Worm (Caenorhabditis elegans) whole organism, late embryonic: ENCODE results near the gene F12A10.8.

Source experiments
- C38D4.7 ChIP-seq: fragments of 200-800 bp; sonication (Bioruptor generic); optimal IDR thresholded peaks from 2 replicates; lab custom pipeline; 2018; ENCODE audit warnings: mild to moderate bottlenecking, missing genetic modification characterization, moderate library complexity, missing compliant biosample characterization
- F13H6.1 ChIP-seq: sonication (generic microtip); optimal IDR thresholded peaks from 2 replicates; lab custom pipeline; 2016; ENCODE audit warnings: missing genetic modification characterization, missing compliant biosample characterization
- T23F11.4 ChIP-seq: fragments of 200-800 bp; sonication (Bioruptor generic); optimal IDR thresholded peaks from 2 replicates; lab custom pipeline; 2018; ENCODE audit warnings: mild to moderate bottlenecking, missing genetic modification characterization, missing compliant biosample characterization
- ceh-18 ChIP-seq: sonication (generic microtip); optimal IDR thresholded peaks from 2 replicates; lab custom pipeline; 2016; ENCODE audit warnings: missing genetic modification characterization, missing compliant biosample characterization
- ceh-2 ChIP-seq: sonication (generic microtip); optimal IDR thresholded peaks from 2 replicates; lab custom pipeline; 2016; ENCODE audit warnings: missing genotype, missing genetic modification characterization, missing compliant biosample characterization
- ceh-22 ChIP-seq: sonication (generic microtip); optimal IDR thresholded peaks from 2 replicates; lab custom pipeline; 2017; ENCODE audit warnings: missing biosample characterization, missing genetic modification characterization
- ceh-24 ChIP-seq: sonication (generic microtip); optimal IDR thresholded peaks from 2 replicates; lab custom pipeline; 2016; ENCODE audit warnings: mild to moderate bottlenecking, missing genetic modification characterization, missing compliant biosample characterization
- ceh-30 ChIP-seq: fragments of 150-350 bp; optimal IDR thresholded peaks from 2 replicates; lab custom pipeline; 2014; ENCODE audit warnings: missing biosample characterization, missing genetic modification characterization
- ceh-31 ChIP-seq: sonication (generic microtip); optimal IDR thresholded peaks from 2 replicates; lab custom pipeline; 2016; ENCODE audit warnings: missing genetic modification characterization, missing compliant biosample characterization
- ceh-34 ChIP-seq: sonication (generic microtip); optimal IDR thresholded peaks from 2 replicates; lab custom pipeline; 2016; ENCODE audit warnings: mild to moderate bottlenecking, missing genetic modification characterization, missing compliant biosample characterization
- ceh-48 ChIP-seq: sonication (generic microtip); optimal IDR thresholded peaks from 2 replicates; lab custom pipeline; 2016; ENCODE audit warnings: missing genetic modification characterization, inconsistent platforms, missing compliant biosample characterization
- ceh-6 ChIP-seq: fragments of 200-800 bp; sonication (Bioruptor generic); optimal IDR thresholded peaks from 2 replicates; lab custom pipeline; 2018; ENCODE audit warnings: mild to moderate bottlenecking, missing genetic modification characterization, missing compliant biosample characterization
- ceh-9 ChIP-seq: sonication (generic microtip); optimal IDR thresholded peaks from 2 replicates; lab custom pipeline; 2016; ENCODE audit warnings: mild to moderate bottlenecking, missing genetic modification characterization, inconsistent platforms, missing compliant biosample characterization
- che-1 ChIP-seq: sonication (generic microtip); optimal IDR thresholded peaks from 2 replicates; lab custom pipeline; 2016; ENCODE audit warnings: mild to moderate bottlenecking, missing genetic modification characterization, missing compliant biosample characterization
- elt-4 ChIP-seq: sonication (generic microtip); optimal IDR thresholded peaks from 2 replicates; lab custom pipeline; 2016; ENCODE audit warnings: missing genetic modification characterization, missing compliant biosample characterization
- fax-1 ChIP-seq: sonication (generic microtip); optimal IDR thresholded peaks from 2 replicates; lab custom pipeline; 2016; ENCODE audit warnings: missing genotype, missing genetic modification characterization, missing compliant biosample characterization
- gmeb-2 ChIP-seq: sonication (generic microtip); optimal IDR thresholded peaks from 2 replicates; lab custom pipeline; 2016; ENCODE audit warnings: missing genetic modification characterization, inconsistent platforms, missing compliant biosample characterization
- hlh-15 ChIP-seq: sonication (generic microtip); optimal IDR thresholded peaks from 2 replicates; lab custom pipeline; 2016; ENCODE audit warnings: missing genetic modification characterization, missing compliant biosample characterization
- hlh-6 ChIP-seq: sonication (generic microtip); optimal IDR thresholded peaks from 2 replicates; lab custom pipeline; 2016; ENCODE audit warnings: missing genotype, missing genetic modification characterization, missing compliant biosample characterization
- hlh-8 ChIP-seq: sonication (generic microtip); optimal IDR thresholded peaks from 2 replicates; lab custom pipeline; 2016; ENCODE audit warnings: missing genotype, missing genetic modification characterization, missing compliant biosample characterization
- lin-11 ChIP-seq: fragments of 200-800 bp; sonication (Bioruptor generic); optimal IDR thresholded peaks from 2 replicates; lab custom pipeline; 2018; ENCODE audit warnings: mild to moderate bottlenecking, missing genetic modification characterization, missing compliant biosample characterization
- madf-2 ChIP-seq: sonication (generic microtip); optimal IDR thresholded peaks from 2 replicates; lab custom pipeline; 2017; ENCODE audit warnings: missing genetic modification characterization, missing compliant biosample characterization
- nfya-1 ChIP-seq: sonication (generic microtip); optimal IDR thresholded peaks from 2 replicates; lab custom pipeline; 2017; ENCODE audit warnings: missing genetic modification characterization, mild to moderate bottlenecking, missing compliant biosample characterization, antibody characterized with exemption, moderate library complexity
- nhr-11 ChIP-seq: fragments of 150-350 bp; optimal IDR thresholded peaks from 2 replicates; lab custom pipeline; 2014; ENCODE audit warnings: missing biosample characterization, missing genetic modification characterization
- nhr-232 ChIP-seq: sonication (generic microtip); optimal IDR thresholded peaks from 2 replicates; lab custom pipeline; 2016; ENCODE audit warnings: missing genetic modification characterization, missing compliant biosample characterization
- odd-2 ChIP-seq: sonication (generic microtip); optimal IDR thresholded peaks from 2 replicates; lab custom pipeline; 2017; ENCODE audit warnings: antibody characterized with exemption, mild to moderate bottlenecking, missing genetic modification characterization, missing compliant biosample characterization
- pat-9 ChIP-seq: fragments of 200-800 bp; sonication (Bioruptor generic); optimal IDR thresholded peaks from 2 replicates; lab custom pipeline; 2018; ENCODE audit warnings: mild to moderate bottlenecking, missing genetic modification characterization, moderate library complexity, missing compliant biosample characterization
- pax-1 ChIP-seq: fragments of 150-350 bp; optimal IDR thresholded peaks from 2 replicates; lab custom pipeline; 2014; ENCODE audit warnings: missing biosample characterization, missing genetic modification characterization
- pha-2 ChIP-seq: sonication (generic microtip); optimal IDR thresholded peaks from 2 replicates; lab custom pipeline; 2017; ENCODE audit warnings: mild to moderate bottlenecking, missing genetic modification characterization, missing compliant biosample characterization
- ref-2 ChIP-seq: sonication (generic microtip); optimal IDR thresholded peaks from 2 replicates; lab custom pipeline; 2016; ENCODE audit warnings: missing genetic modification characterization, missing compliant biosample characterization
- rnt-1 ChIP-seq: sonication (generic microtip); optimal IDR thresholded peaks from 2 replicates; lab custom pipeline; 2016; ENCODE audit warnings: missing genetic modification characterization, missing compliant biosample characterization
- sdc-2 ChIP-seq: sonication (generic microtip); optimal IDR thresholded peaks from 2 replicates; lab custom pipeline; 2016; ENCODE audit warnings: missing genotype, missing genetic modification characterization, missing compliant biosample characterization
- syd-9 ChIP-seq: sonication (generic microtip); optimal IDR thresholded peaks from 2 replicates; lab custom pipeline; 2016; ENCODE audit warnings: mild to moderate bottlenecking, missing genetic modification characterization, moderate library complexity, missing compliant biosample characterization
- ttx-3 ChIP-seq: sonication (generic microtip); optimal IDR thresholded peaks from 2 replicates; lab custom pipeline; 2016; ENCODE audit warnings: missing genetic modification reagents, missing genetic modification characterization, missing compliant biosample characterization
- unc-3 ChIP-seq, 2 experiments: fragments of 200-800 bp in 1 of 2; sonication (Bioruptor generic) in 1 of 2; sonication (generic microtip) in 1 of 2; conservative IDR thresholded peaks in 1 of 2; optimal IDR thresholded peaks in 1 of 2; 2 replicates each; pipeline versions ENCODE4 v1.3.6 to Lab custom; 2016 to 2022; ENCODE audit warnings: missing compliant biosample characterization in 2 of 2, missing genetic modification characterization in 2 of 2, missing genetic modification reagents in 1 of 2
- unc-42 ChIP-seq: sonication (generic microtip); optimal IDR thresholded peaks from 2 replicates; lab custom pipeline; 2016; ENCODE audit warnings: missing genotype, missing genetic modification characterization, missing compliant biosample characterization
- unc-55 ChIP-seq: sonication (generic microtip); optimal IDR thresholded peaks from 2 replicates; lab custom pipeline; 2017; ENCODE audit warnings: missing biosample characterization, missing genetic modification reagents, missing genetic modification characterization
- zip-5 ChIP-seq: sonication (generic microtip); optimal IDR thresholded peaks from 2 replicates; lab custom pipeline; 2016; ENCODE audit warnings: missing genetic modification characterization, missing compliant biosample characterization
- ztf-16 ChIP-seq: sonication (generic microtip); optimal IDR thresholded peaks from 2 replicates; lab custom pipeline; 2017; ENCODE audit warnings: missing genetic modification characterization, missing compliant biosample characterization

The F12A10.8 gene

ce11 chrII:5455650-5456355 lies 45.1 kb downstream of the F12A10.8 start, which contains the start of gene daz-1:
Gene daz-1, plus strand, starts transcription at chrII:5456305.
- TF ChIP-seq rnt-1: no peak
- TF ChIP-seq che-1: no peak
- no peak for TF ChIP-seq nhr-232 (tag; lab: Kevin White, UChicago)
- no peak for TF ChIP-seq sdc-2
- TF ChIP-seq gmeb-2 (tag; lab: Kevin White, UChicago): no peak
- TF ChIP-seq hlh-15 (tag; lab: Kevin White, UChicago): no peak
- no peak for TF ChIP-seq nfya-1 (tag; lab: Kevin White, UChicago)
- no peak for TF ChIP-seq ttx-3
- no peak for TF ChIP-seq fax-1
- no peak for TF ChIP-seq pat-9
- no peak for TF ChIP-seq madf-2 (tag; lab: Kevin White, UChicago)

DNA sequence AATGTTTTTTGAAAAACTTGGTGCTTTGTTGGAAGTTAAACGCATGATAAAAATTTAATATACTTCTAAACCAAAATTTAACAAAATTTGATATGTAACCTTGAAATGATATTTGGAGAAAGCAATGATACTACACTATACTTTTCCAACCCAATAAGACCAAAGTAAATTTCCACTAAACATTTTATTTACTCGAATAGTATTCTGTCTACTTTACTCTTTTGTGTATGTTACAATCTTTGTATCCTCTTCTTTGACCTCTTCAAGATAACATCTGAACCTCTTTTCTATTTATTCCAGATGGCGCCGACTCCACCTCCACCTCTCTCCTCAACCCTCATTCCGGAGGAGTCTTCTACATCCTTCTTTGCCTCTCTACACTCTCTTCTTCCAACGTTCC lies 47.3 kb downstream of the F12A10.8 start, which contains the start of gene dhs-5:
TSS of gene dhs-5 (plus strand) at position 301 of the 400 bp plus-strand sequence.
- TF ChIP-seq lin-11 (tag; lab: Kevin White, UChicago) (no peak), T23F11.4 (no peak), hlh-8 (no peak), elt-4 (no peak), odd-2 (tag; lab: Kevin White, UChicago) (no peak), ttx-3 (no peak), ceh-18 (no peak), pat-9 (no peak), ref-2 (tag; lab: Kevin White, UChicago) (no peak), ceh-22 (tag; lab: Kevin White, UChicago) (no peak), ztf-16 (tag; lab: Kevin White, UChicago) (no peak), nhr-11 (no peak), pha-2 (tag; lab: Kevin White, UChicago) (no peak), ceh-24 (tag; lab: Kevin White, UChicago) (no peak), syd-9 (tag; lab: Kevin White, UChicago) (no peak), F13H6.1 (no peak), ceh-31 (tag; lab: Kevin White, UChicago) (no peak), unc-42 (no peak)
- TF ChIP-seq, all 69 proteins: peak for 0

- no peak for TF ChIP-seq ceh-2 (tag; lab: Kevin White, UChicago)
- TF ChIP-seq zip-5 (tag; lab: Kevin White, UChicago): no peak
- no peak for TF ChIP-seq ceh-9
- no peak for TF ChIP-seq unc-55 (GFP tag; lab: Kevin White, UChicago)
- no peak for TF ChIP-seq sdc-2
- TF ChIP-seq pax-1 (tag; lab: Kevin White, UChicago): no peak
- no peak for TF ChIP-seq C38D4.7 (GFP tag; lab: Kevin White, UChicago)
- no peak for TF ChIP-seq ceh-31 (tag; lab: Kevin White, UChicago)
- no peak for TF ChIP-seq ceh-6
- TF ChIP-seq ceh-30 (tag; lab: Kevin White, UChicago): no peak
- no peak for TF ChIP-seq ceh-34 (tag; lab: Kevin White, UChicago)
- TF ChIP-seq ceh-48 (tag; lab: Kevin White, UChicago): no peak
- TF ChIP-seq unc-3 (GFP tag; conservative IDR thresholded peaks at IDR 0.05; lab: Robert Waterston, UW): no peak
- no peak for TF ChIP-seq unc-3 (tag; optimal IDR thresholded peaks at IDR 0.05; lab: Kevin White, UChicago)
- TF ChIP-seq hlh-6 (tag; lab: Kevin White, UChicago): no peak
- no peak for TF ChIP-seq rnt-1
Observed at ce11 chrII:5451278-5451677, 49.6 kb downstream of the F12A10.8 start.
